Worm (Caenorhabditis elegans) whole organism, L4 larva: ENCODE results near the gene srx-20.

Source experiments
- D1046.2 ChIP-seq: fragments of 200-800 bp; sonication (Bioruptor generic); IDR thresholded peaks from 2 replicates; pipeline ENCODE4 v1.3.6; 2022; ENCODE audit warnings: missing genetic modification characterization, missing compliant biosample characterization
- R02D3.7 ChIP-seq: fragments of 150-350 bp; sonication (generic microtip); optimal IDR thresholded peaks from 3 replicates; lab custom pipeline; 2014; ENCODE audit warnings: missing biosample characterization, missing genetic modification characterization
- T20F7.1 ChIP-seq: fragments of 200-800 bp; sonication (Bioruptor generic); optimal IDR thresholded peaks from 2 replicates; lab custom pipeline; 2018; ENCODE audit warnings: mild to moderate bottlenecking, missing genetic modification characterization, missing compliant biosample characterization
- T26A8.4 ChIP-seq: fragments of 200-800 bp; sonication (Bioruptor generic); IDR thresholded peaks from 2 replicates; pipeline ENCODE4 v1.3.6; 2022; ENCODE audit warnings: missing genetic modification characterization, missing compliant biosample characterization
- Y48G9A.11 ChIP-seq: fragments of 200-800 bp; sonication (Bioruptor generic); IDR thresholded peaks from 2 replicates; pipeline ENCODE4 v1.3.6; 2022; ENCODE audit warnings: missing genetic modification reagents, missing genetic modification characterization, missing compliant biosample characterization
- Y5F2A.4 ChIP-seq: fragments of 200-800 bp; sonication (Bioruptor generic); optimal IDR thresholded peaks from 2 replicates; lab custom pipeline; 2018; ENCODE audit warnings: mild to moderate bottlenecking, missing genetic modification characterization, missing compliant biosample characterization
- aly-2 ChIP-seq: sonication (generic microtip); optimal IDR thresholded peaks from 2 replicates; lab custom pipeline; 2018; ENCODE audit warnings: missing biosample characterization, missing genetic modification characterization
- ceh-20 ChIP-seq: fragments of 200-800 bp; sonication (Bioruptor generic); IDR thresholded peaks from 2 replicates; pipeline ENCODE4 v1.3.6; 2022; ENCODE audit warnings: missing genetic modification reagents, missing genetic modification characterization, missing compliant biosample characterization
- ceh-28 ChIP-seq: fragments of 150-350 bp; optimal IDR thresholded peaks from 2 replicates; lab custom pipeline; 2014; ENCODE audit warnings: missing biosample characterization, missing genetic modification reagents, missing genetic modification characterization
- cey-2 ChIP-seq: sonication (generic microtip); optimal IDR thresholded peaks from 3 replicates; lab custom pipeline; 2017; ENCODE audit warnings: missing genetic modification characterization, mild to moderate bottlenecking, missing compliant biosample characterization, antibody characterized with exemption, borderline replicate concordance; ENCODE audit not compliant: insufficient read depth
- daf-16 ChIP-seq, 3 experiments: sonication (generic microtip); optimal IDR thresholded peaks; 2 replicates each; lab custom pipeline; 2016 to 2017; ENCODE audit warnings: missing genetic modification characterization in 3 of 3, missing genetic modification reagents in 3 of 3, mild to moderate bottlenecking in 2 of 3, missing compliant biosample characterization in 2 of 3, missing biosample characterization in 1 of 3, moderate library complexity in 1 of 3
- dmd-6 ChIP-seq: fragments of 200-800 bp; sonication (Bioruptor generic); IDR thresholded peaks from 2 replicates; pipeline ENCODE4 v1.3.6; 2022; ENCODE audit warnings: missing genetic modification reagents, missing genetic modification characterization, missing compliant biosample characterization
- dmd-8 ChIP-seq: fragments of 200-800 bp; sonication (Bioruptor generic); IDR thresholded peaks from 2 replicates; pipeline ENCODE4 v1.3.6; 2022; ENCODE audit warnings: missing genetic modification characterization, missing compliant biosample characterization
- dmd-9 ChIP-seq: fragments of 200-800 bp; sonication (Bioruptor generic); IDR thresholded peaks from 2 replicates; pipeline ENCODE4 v1.3.6; 2022; ENCODE audit warnings: missing genetic modification reagents, missing genetic modification characterization, missing compliant biosample characterization
- duxl-1 ChIP-seq: sonication (generic microtip); optimal IDR thresholded peaks from 2 replicates; lab custom pipeline; 2016; ENCODE audit warnings: mild to moderate bottlenecking, missing genetic modification characterization, moderate library complexity, missing compliant biosample characterization; ENCODE audit not compliant: poor library complexity
- egl-43 ChIP-seq: fragments of 200-800 bp; sonication (Bioruptor generic); IDR thresholded peaks from 2 replicates; pipeline ENCODE4 v1.3.6; 2022; ENCODE audit warnings: missing genetic modification reagents, missing genetic modification characterization, missing compliant biosample characterization
- hif-1 ChIP-seq, 2 experiments: sonication (generic microtip); optimal IDR thresholded peaks; 2 replicates each; lab custom pipeline; 2016 to 2017; ENCODE audit warnings: missing compliant biosample characterization in 2 of 2, missing genetic modification characterization in 2 of 2, missing genetic modification reagents in 2 of 2, missing genotype in 2 of 2, mild to moderate bottlenecking in 1 of 2
- hmg-1.1 ChIP-seq: fragments of 200-800 bp; sonication (Bioruptor generic); IDR thresholded peaks from 2 replicates; pipeline ENCODE4 v1.3.6; 2022; ENCODE audit warnings: missing genetic modification reagents, missing genetic modification characterization, missing compliant biosample characterization
- lim-7 ChIP-seq: fragments of 200-800 bp; sonication (Bioruptor generic); IDR thresholded peaks from 2 replicates; pipeline ENCODE4 v1.3.6; 2022; ENCODE audit warnings: missing genetic modification characterization, missing compliant biosample characterization
- lin-1 ChIP-seq: fragments of 200-800 bp; sonication (Bioruptor generic); IDR thresholded peaks from 2 replicates; pipeline ENCODE4 v1.3.6; 2022; ENCODE audit warnings: missing genetic modification reagents, missing genetic modification characterization, missing compliant biosample characterization
- lin-13 ChIP-seq: fragments of 150-350 bp; optimal IDR thresholded peaks from 2 replicates; lab custom pipeline; 2014; ENCODE audit warnings: missing biosample characterization, missing genetic modification reagents, missing genetic modification characterization
- mdt-29 ChIP-seq: fragments of 200-800 bp; sonication (Bioruptor generic); IDR thresholded peaks from 2 replicates; pipeline ENCODE4 v1.3.6; 2022; ENCODE audit warnings: missing genetic modification reagents, missing genetic modification characterization, missing compliant biosample characterization
- mxl-2 ChIP-seq: fragments of 200-800 bp; sonication (Bioruptor generic); conservative IDR thresholded peaks from 2 replicates; pipeline ENCODE4 v1.3.6; 2022; ENCODE audit warnings: missing genetic modification reagents, missing genetic modification characterization, missing compliant biosample characterization
- mxl-3 ChIP-seq: fragments of 200-800 bp; sonication (Bioruptor generic); optimal IDR thresholded peaks from 2 replicates; lab custom pipeline; 2018; ENCODE audit warnings: mild to moderate bottlenecking, missing genetic modification characterization, missing compliant biosample characterization
- nhr-11 ChIP-seq: fragments of 150-350 bp; optimal IDR thresholded peaks from 2 replicates; lab custom pipeline; 2014; ENCODE audit warnings: missing biosample characterization, missing genetic modification characterization
- nhr-237 ChIP-seq: sonication (generic microtip); optimal IDR thresholded peaks from 2 replicates; lab custom pipeline; 2017; ENCODE audit warnings: missing biosample characterization, missing genetic modification characterization
- nhr-48 ChIP-seq: sonication (generic microtip); optimal IDR thresholded peaks from 2 replicates; lab custom pipeline; 2016; ENCODE audit warnings: mild to moderate bottlenecking, missing genetic modification characterization, missing compliant biosample characterization
- nhr-6 ChIP-seq: fragments of 150-350 bp; optimal IDR thresholded peaks from 2 replicates; lab custom pipeline; 2014; ENCODE audit warnings: missing biosample characterization, missing genetic modification characterization
- nhr-77 ChIP-seq: fragments of 150-350 bp; optimal IDR thresholded peaks from 2 replicates; lab custom pipeline; 2014; ENCODE audit warnings: missing biosample characterization, missing genetic modification characterization
- saeg-2 ChIP-seq: fragments of 200-800 bp; sonication (Bioruptor generic); IDR thresholded peaks from 2 replicates; pipeline ENCODE4 v1.3.6; 2022; ENCODE audit warnings: missing genetic modification reagents, missing genetic modification characterization, missing compliant biosample characterization
- skn-1 ChIP-seq: fragments of 150-350 bp; optimal IDR thresholded peaks from 2 replicates; lab custom pipeline; 2014; ENCODE audit warnings: missing biosample characterization, missing genetic modification characterization
- snpc-1.2 ChIP-seq: fragments of 200-800 bp; sonication (Bioruptor generic); IDR thresholded peaks from 2 replicates; pipeline ENCODE4 v1.3.6; 2022; ENCODE audit warnings: missing genetic modification reagents, missing genetic modification characterization, missing compliant biosample characterization
- spr-3 ChIP-seq: fragments of 200-800 bp; sonication (Bioruptor generic); optimal IDR thresholded peaks from 2 replicates; lab custom pipeline; 2018; ENCODE audit warnings: mild to moderate bottlenecking, missing genetic modification characterization, missing compliant biosample characterization
- tra-1 ChIP-seq: fragments of 200-800 bp; sonication (Bioruptor generic); IDR thresholded peaks from 2 replicates; pipeline ENCODE4 v1.3.6; 2022; ENCODE audit warnings: missing genetic modification reagents, missing genetic modification characterization, missing compliant biosample characterization
- unc-130 ChIP-seq: sonication (generic microtip); optimal IDR thresholded peaks from 2 replicates; lab custom pipeline; 2016; ENCODE audit warnings: missing genetic modification reagents, missing genetic modification characterization, missing compliant biosample characterization
- unc-39 ChIP-seq: sonication (generic microtip); optimal IDR thresholded peaks from 2 replicates; lab custom pipeline; 2017; ENCODE audit warnings: missing biosample characterization, missing genetic modification characterization
- vab-7 ChIP-seq: fragments of 200-800 bp; sonication (Bioruptor generic); IDR thresholded peaks from 2 replicates; pipeline ENCODE4 v1.3.6; 2022; ENCODE audit warnings: missing genetic modification reagents, missing genetic modification characterization, missing compliant biosample characterization
- zip-11 ChIP-seq: fragments of 200-800 bp; sonication (Bioruptor generic); IDR thresholded peaks from 2 replicates; pipeline ENCODE4 v1.3.6; 2022; ENCODE audit warnings: missing genetic modification characterization, missing compliant biosample characterization

Gene srx-20

ce11 chrIV:6883342-6883741 is 15.5 kb downstream of the srx-20 start, which contains the start of gene tre-2:
Gene tre-2 (minus strand): TSS chrIV:6883442.
- TF ChIP-seq D1046.2 (GFP tag; lab: Robert Waterston, UW) (no peak), T26A8.4 (GFP tag; lab: Robert Waterston, UW) (no peak), mxl-3 (GFP tag; lab: Kevin White, UChicago) (no peak), nhr-77 (tag; lab: Kevin White, UChicago) (no peak), lin-1 (GFP tag; lab: Robert Waterston, UW) (no peak), vab-7 (GFP tag; lab: Robert Waterston, UW) (no peak), zip-11 (GFP tag; lab: Robert Waterston, UW) (no peak), nhr-11 (tag; lab: Kevin White, UChicago) (no peak)

ce11 chrIV:6887601-6888099 is 19.8 kb downstream of the srx-20 start, which contains the start of the genes T05A12.3 and T05A12.4:
Gene T05A12.3 (minus strand): TSS chrIV:6887651.
Gene T05A12.4 (plus strand): TSS chrIV:6887948.
- TF ChIP-seq ceh-28 (tag; lab: Kevin White, UChicago) (peak; percentile 39), dmd-6 (GFP tag; lab: Robert Waterston, UW) (peak; percentile 46), unc-130 (GFP tag; lab: Kevin White, UChicago) (peak; percentile 86), nhr-48 (peak; percentile 24), dmd-9 (0 out of 2 replicates have a peak, but pooled peaks have one; percentile 21), skn-1 (tag; lab: Kevin White, UChicago) (no peak), mxl-2 (no peak), duxl-1 (tag; lab: Kevin White, UChicago) (no peak), nhr-237 (tag; lab: Kevin White, UChicago) (no peak), nhr-6 (tag; lab: Kevin White, UChicago) (peak; percentile 44), mxl-3 (GFP tag; lab: Kevin White, UChicago) (peak; percentile 78), snpc-1.2 (GFP tag; lab: Robert Waterston, UW) (peak; percentile 91), ceh-20 (GFP tag; lab: Robert Waterston, UW) (no peak)

DNA sequence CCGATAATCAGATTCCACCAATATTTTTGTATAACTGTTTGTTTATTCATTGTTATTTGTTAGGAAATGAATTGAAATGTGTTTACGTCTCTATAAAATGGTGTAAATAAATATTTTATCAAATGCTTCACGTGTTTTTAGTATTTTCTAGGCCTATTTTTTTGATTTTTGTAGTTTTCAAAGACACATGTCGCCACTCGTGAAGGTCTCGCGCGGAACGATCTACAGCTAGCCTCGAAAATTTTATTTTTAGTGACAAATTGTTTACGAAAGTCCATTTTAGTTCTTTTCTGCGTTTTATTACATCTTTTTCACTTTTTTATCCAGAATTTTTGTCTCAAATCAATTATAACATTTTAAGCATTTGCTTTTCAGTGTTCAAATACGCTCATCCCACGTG is 35.7 kb downstream of the srx-20 start, which contains the start of gene T22D1.5:
T22D1.5 (plus strand) TSS at position 376 of the 400 bp plus-strand sequence.
- TF ChIP-seq tra-1 (GFP tag; lab: Robert Waterston, UW) (no peak), egl-43 (GFP tag; lab: Robert Waterston, UW) (no peak), nhr-77 (tag; lab: Kevin White, UChicago) (no peak), lim-7 (GFP tag; lab: Robert Waterston, UW) (no peak), spr-3 (GFP tag; lab: Kevin White, UChicago) (no peak), daf-16 (GFP tag; optimal IDR thresholded peaks at IDR 0.05; lab: Kevin White, UChicago) (no peak), daf-16 (tag; optimal IDR thresholded peaks at IDR 0.05; lab: Kevin White, UChicago) (no peak), aly-2 (tag; lab: Kevin White, UChicago) (no peak), saeg-2 (no peak), mdt-29 (GFP tag; lab: Robert Waterston, UW) (no peak), T20F7.1 (GFP tag; lab: Kevin White, UChicago) (no peak), T26A8.4 (GFP tag; lab: Robert Waterston, UW) (no peak), vab-7 (GFP tag; lab: Robert Waterston, UW) (no peak), hmg-1.1 (GFP tag; lab: Robert Waterston, UW) (no peak), lin-13 (GFP tag; lab: Kevin White, UChicago) (no peak), Y48G9A.11 (GFP tag; lab: Robert Waterston, UW) (peak; percentile 22; the same call in 1 of the 2 replicates), Y5F2A.4 (GFP tag; lab: Kevin White, UChicago) (no peak), unc-130 (GFP tag; lab: Kevin White, UChicago) (peak; percentile 38), cey-2 (tag; lab: Kevin White, UChicago) (no peak), snpc-1.2 (GFP tag; lab: Robert Waterston, UW) (peak; percentile 85), unc-39 (tag; lab: Kevin White, UChicago) (no peak), R02D3.7 (tag; lab: Kevin White, UChicago) (no peak), dmd-8 (GFP tag; lab: Robert Waterston, UW) (no peak), hif-1 (tag; optimal IDR thresholded peaks at IDR 0.05; lab: Kevin White, UChicago) (no peak)
